Worm (Caenorhabditis elegans): Measurements from ENCODE around the gene clec-122.

DNA sequence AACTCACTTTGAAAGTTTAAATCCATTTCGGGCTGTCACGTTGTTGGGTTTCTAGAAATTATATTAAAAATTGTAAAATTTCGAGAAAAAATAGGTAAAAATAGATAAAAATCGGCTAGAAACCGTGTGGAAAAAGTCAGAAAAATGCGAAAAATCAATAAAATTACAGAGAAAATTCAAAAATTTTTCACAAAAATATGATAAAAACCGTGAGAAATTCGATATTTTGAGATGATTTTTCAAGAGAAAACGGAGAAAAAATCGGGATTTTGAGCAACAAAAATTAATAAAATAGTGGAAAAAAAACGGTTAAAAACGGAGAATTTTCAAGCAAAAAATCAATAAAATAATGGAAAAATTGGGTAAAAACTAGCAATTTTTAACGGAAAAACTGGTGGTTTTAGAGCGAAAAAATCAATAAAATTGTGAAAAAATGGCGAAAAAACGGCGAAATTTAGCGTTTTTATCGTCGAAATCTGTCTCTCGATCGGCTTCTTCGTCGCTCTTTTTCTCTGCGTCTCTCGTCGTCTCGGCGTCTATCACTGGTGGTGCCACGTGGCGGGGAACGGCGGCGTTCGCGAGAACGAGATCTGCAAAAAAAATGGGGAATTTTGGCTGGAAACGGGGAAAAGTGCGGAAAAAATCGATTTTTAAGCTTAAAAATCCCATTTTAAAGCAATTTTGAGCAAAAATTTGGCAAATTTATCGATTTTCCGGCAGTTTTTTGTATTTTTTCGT lies 34.7 kb upstream of the clec-122 start, which contains the start of gene Y25C1A.7:
- TF ChIP-seq nhr-25 (tag; optimal IDR thresholded peaks at IDR 0.05) (no peak), ZK546.5 (tag; optimal IDR thresholded peaks at IDR 0.05) (no peak), ama-1 (optimal IDR thresholded peaks at IDR 0.05) (no peak), pqm-1 (tag; optimal IDR thresholded peaks at IDR 0.05) (no peak), fos-1 (tag; optimal IDR thresholded peaks at IDR 0.05) (no peak), nhr-11 (tag; optimal IDR thresholded peaks at IDR 0.05) (no peak), nhr-43 (tag; optimal IDR thresholded peaks at IDR 0.05; ENCODE audit: poor library complexity, severe bottlenecking) (no peak), snpc-4 (tag; optimal IDR thresholded peaks at IDR 0.05) (no peak), ztf-11 (tag; optimal IDR thresholded peaks at IDR 0.05) (no peak), nhr-12 (tag; optimal IDR thresholded peaks at IDR 0.05) (no peak), ztf-4 (tag; optimal IDR thresholded peaks at IDR 0.05) (no peak), unc-62 (GFP tag; optimal IDR thresholded peaks at IDR 0.05) (no peak), ceh-16 (tag; optimal IDR thresholded peaks at IDR 0.05) (no peak)
